Fruit fly (Drosophila melanogaster): ENCODE results near the gene Sfp84E.

The Sfp84E gene

dm6 chr3R:8027203-8027688, 47.1 kb upstream of the Sfp84E start (continued):
- TF ChIP-seq Atf-2 (GFP tag; optimal IDR thresholded peaks at IDR 0.05) (peak; percentile 22), Drgx (GFP tag; IDR thresholded peaks at IDR 0.05) (peak; percentile 65), sna (GFP tag; IDR thresholded peaks at IDR 0.05; ENCODE audit: partially characterized antibody) (no peak), CG1832 (GFP tag; optimal IDR thresholded peaks at IDR 0.05) (no peak), Dip3 (GFP tag; optimal IDR thresholded peaks at IDR 0.05) (peak; percentile 3), CG1647 (GFP tag; optimal IDR thresholded peaks at IDR 0.05) (no peak), CG43689 (GFP tag; IDR thresholded peaks at IDR 0.05) (peak; percentile 58), CG34376 (GFP tag; optimal IDR thresholded peaks at IDR 0.05) (no peak), CG18764 (GFP tag; optimal IDR thresholded peaks at IDR 0.05) (no peak), grau (tag; optimal IDR thresholded peaks at IDR 0.05) (peak; percentile 91), CG5953 (GFP tag; IDR thresholded peaks at IDR 0.05) (peak; percentile 67), Med (GFP tag) (peak; percentile 77), MESR4 (GFP tag; optimal IDR thresholded peaks at IDR 0.05) (no peak), knrl (GFP tag; IDR thresholded peaks at IDR 0.05; ENCODE audit: partially characterized antibody) (no peak), Rfx (GFP tag; IDR thresholded peaks at IDR 0.05) (peak; percentile 76), CG13894 (tag; optimal IDR thresholded peaks at IDR 0.05) (peak; percentile 40), ab (GFP tag; optimal IDR thresholded peaks at IDR 0.05) (no peak), Dp (GFP tag; optimal IDR thresholded peaks at IDR 0.05) (peak; percentile 11), CG17802 (tag; optimal IDR thresholded peaks at IDR 0.05) (no peak), tio (GFP tag; optimal IDR thresholded peaks at IDR 0.05) (peak; percentile 81), Max (GFP tag; optimal IDR thresholded peaks at IDR 0.05) (peak; percentile 61), HLH54F (GFP tag; optimal IDR thresholded peaks at IDR 0.05) (peak; percentile 5), CG8290 (GFP tag; optimal IDR thresholded peaks at IDR 0.05) (no peak), CG8290 (tag; optimal IDR thresholded peaks at IDR 0.05) (no peak), hb (GFP tag; IDR thresholded peaks at IDR 0.05; ENCODE audit: partially characterized antibody) (no peak), jigr1 (GFP tag; IDR thresholded peaks at IDR 0.05) (no peak), zf30C (GFP tag; optimal IDR thresholded peaks at IDR 0.05) (no peak), CG14014 (GFP tag; IDR thresholded peaks at IDR 0.05) (peak; percentile 79), Gsc (GFP tag; IDR thresholded peaks at IDR 0.05) (no peak), stwl (tag; optimal IDR thresholded peaks at IDR 0.05) (no peak), pros (GFP tag; optimal IDR thresholded peaks at IDR 0.05) (no peak), CG9817 (tag; optimal IDR thresholded peaks at IDR 0.05) (peak; percentile 80), Antp (GFP tag; optimal IDR thresholded peaks at IDR 0.05) (no peak), Dip2 (GFP tag; IDR thresholded peaks at IDR 0.05) (no peak), bowl (GFP tag; IDR thresholded peaks at IDR 0.05) (peak; percentile 51; the same call in 1 of the 2 replicates), gt (GFP tag; IDR thresholded peaks at IDR 0.05) (no peak), wor (GFP tag; IDR thresholded peaks at IDR 0.05) (peak; percentile 81), Six4 (GFP tag; optimal IDR thresholded peaks at IDR 0.05) (peak; percentile 60), otp (GFP tag; IDR thresholded peaks at IDR 0.05) (no peak), cato (GFP tag; optimal IDR thresholded peaks at IDR 0.05; ENCODE audit: borderline replicate concordance) (peak; percentile 77), Camta (GFP tag; optimal IDR thresholded peaks at IDR 0.05) (no peak), dm (GFP tag; optimal IDR thresholded peaks at IDR 0.05) (no peak), Hey (tag; optimal IDR thresholded peaks at IDR 0.05) (no peak), tin (GFP tag; optimal IDR thresholded peaks at IDR 0.05) (peak; percentile 60), Lpt (GFP tag; optimal IDR thresholded peaks at IDR 0.05) (no peak), emc (GFP tag; optimal IDR thresholded peaks at IDR 0.05) (no peak), eve (GFP tag; optimal IDR thresholded peaks at IDR 0.05) (no peak), sens (GFP tag) (no peak), CG3838 (GFP tag; optimal IDR thresholded peaks at IDR 0.05) (peak; percentile 21), CG11723 (GFP tag; optimal IDR thresholded peaks at IDR 0.05) (peak; percentile 77), CG10431 (GFP tag; optimal IDR thresholded peaks at IDR 0.05) (peak; percentile 85), tna (GFP tag; IDR thresholded peaks at IDR 0.05; ENCODE audit: partially characterized antibody) (no peak)
